Worm (Caenorhabditis elegans) whole organism, late embryonic: ENCODE measurements around the gene F13B12.6.
A peak's percentile ranks its signal among the peaks of the same experiment; 100 is the strongest.

Experiments used
- C08G9.2 ChIP-seq: sonication (generic microtip); optimal IDR thresholded peaks from 2 replicates; lab custom pipeline; 2016; ENCODE audit warnings: mild to moderate bottlenecking, missing genetic modification characterization, moderate library complexity, missing compliant biosample characterization
- F13H6.1 ChIP-seq: sonication (generic microtip); optimal IDR thresholded peaks from 2 replicates; lab custom pipeline; 2016; ENCODE audit warnings: missing genetic modification characterization, missing compliant biosample characterization
- K02D7.2 ChIP-seq: sonication (generic microtip); optimal IDR thresholded peaks from 2 replicates; lab custom pipeline; 2017; ENCODE audit warnings: mild to moderate bottlenecking, missing genetic modification characterization, missing compliant biosample characterization
- K09A11.1 ChIP-seq: sonication (generic microtip); optimal IDR thresholded peaks from 2 replicates; lab custom pipeline; 2017; ENCODE audit warnings: antibody characterized with exemption, mild to moderate bottlenecking, missing genetic modification characterization, missing compliant biosample characterization; ENCODE audit not compliant: insufficient read depth
- T23F11.4 ChIP-seq: fragments of 200-800 bp; sonication (Bioruptor generic); optimal IDR thresholded peaks from 2 replicates; lab custom pipeline; 2018; ENCODE audit warnings: mild to moderate bottlenecking, missing genetic modification characterization, missing compliant biosample characterization
- ahr-1 ChIP-seq: sonication (generic microtip); optimal IDR thresholded peaks from 2 replicates; lab custom pipeline; 2016; ENCODE audit warnings: missing genetic modification characterization, missing compliant biosample characterization
- ceh-22 ChIP-seq: sonication (generic microtip); optimal IDR thresholded peaks from 2 replicates; lab custom pipeline; 2017; ENCODE audit warnings: missing biosample characterization, missing genetic modification characterization
- ceh-24 ChIP-seq: sonication (generic microtip); optimal IDR thresholded peaks from 2 replicates; lab custom pipeline; 2016; ENCODE audit warnings: mild to moderate bottlenecking, missing genetic modification characterization, missing compliant biosample characterization
- ceh-45 ChIP-seq: fragments of 200-800 bp; sonication (Bioruptor generic); IDR thresholded peaks from 2 replicates; pipeline ENCODE4 v1.3.6; 2022; ENCODE audit warnings: missing genetic modification reagents, missing genetic modification characterization, missing compliant biosample characterization
- che-1 ChIP-seq: sonication (generic microtip); optimal IDR thresholded peaks from 2 replicates; lab custom pipeline; 2016; ENCODE audit warnings: mild to moderate bottlenecking, missing genetic modification characterization, missing compliant biosample characterization
- elt-2 ChIP-seq: sonication (generic microtip); optimal IDR thresholded peaks from 2 replicates; lab custom pipeline; 2016; ENCODE audit warnings: missing genetic modification reagents, missing genetic modification characterization, missing compliant biosample characterization
- elt-4 ChIP-seq: sonication (generic microtip); optimal IDR thresholded peaks from 2 replicates; lab custom pipeline; 2016; ENCODE audit warnings: missing genetic modification characterization, missing compliant biosample characterization
- ets-4 ChIP-seq: sonication (generic microtip); optimal IDR thresholded peaks from 2 replicates; lab custom pipeline; 2016; ENCODE audit warnings: missing genetic modification characterization, missing compliant biosample characterization
- eyg-1 ChIP-seq: sonication (generic microtip); optimal IDR thresholded peaks from 2 replicates; lab custom pipeline; 2016; ENCODE audit warnings: missing genotype, missing genetic modification characterization, missing compliant biosample characterization
- fax-1 ChIP-seq: sonication (generic microtip); optimal IDR thresholded peaks from 2 replicates; lab custom pipeline; 2016; ENCODE audit warnings: missing genotype, missing genetic modification characterization, missing compliant biosample characterization
- gmeb-2 ChIP-seq: sonication (generic microtip); optimal IDR thresholded peaks from 2 replicates; lab custom pipeline; 2016; ENCODE audit warnings: missing genetic modification characterization, inconsistent platforms, missing compliant biosample characterization
- hlh-13 ChIP-seq: fragments of 200-800 bp; sonication (Bioruptor generic); optimal IDR thresholded peaks from 2 replicates; lab custom pipeline; 2018; ENCODE audit warnings: mild to moderate bottlenecking, missing genetic modification characterization, missing compliant biosample characterization
- hlh-15 ChIP-seq: sonication (generic microtip); optimal IDR thresholded peaks from 2 replicates; lab custom pipeline; 2016; ENCODE audit warnings: missing genetic modification characterization, missing compliant biosample characterization
- hlh-30 ChIP-seq: sonication (generic microtip); optimal IDR thresholded peaks from 2 replicates; lab custom pipeline; 2017; ENCODE audit warnings: antibody characterized with exemption, missing genetic modification characterization, missing compliant biosample characterization; ENCODE audit not compliant: insufficient read depth
- hlh-6 ChIP-seq: sonication (generic microtip); optimal IDR thresholded peaks from 2 replicates; lab custom pipeline; 2016; ENCODE audit warnings: missing genotype, missing genetic modification characterization, missing compliant biosample characterization
- hlh-8 ChIP-seq: sonication (generic microtip); optimal IDR thresholded peaks from 2 replicates; lab custom pipeline; 2016; ENCODE audit warnings: missing genotype, missing genetic modification characterization, missing compliant biosample characterization
- lin-11 ChIP-seq: fragments of 200-800 bp; sonication (Bioruptor generic); optimal IDR thresholded peaks from 2 replicates; lab custom pipeline; 2018; ENCODE audit warnings: mild to moderate bottlenecking, missing genetic modification characterization, missing compliant biosample characterization
- mec-3 ChIP-seq: sonication (generic microtip); optimal IDR thresholded peaks from 2 replicates; lab custom pipeline; 2016; ENCODE audit warnings: borderline replicate concordance, missing genetic modification characterization, missing compliant biosample characterization
- nfya-1 ChIP-seq: sonication (generic microtip); optimal IDR thresholded peaks from 2 replicates; lab custom pipeline; 2017; ENCODE audit warnings: missing genetic modification characterization, mild to moderate bottlenecking, missing compliant biosample characterization, antibody characterized with exemption, moderate library complexity
- npax-4 ChIP-seq: sonication (generic microtip); optimal IDR thresholded peaks from 2 replicates; lab custom pipeline; 2016; ENCODE audit warnings: missing genetic modification characterization, missing compliant biosample characterization
- odd-2 ChIP-seq: sonication (generic microtip); optimal IDR thresholded peaks from 2 replicates; lab custom pipeline; 2017; ENCODE audit warnings: antibody characterized with exemption, mild to moderate bottlenecking, missing genetic modification characterization, missing compliant biosample characterization
- pat-9 ChIP-seq: fragments of 200-800 bp; sonication (Bioruptor generic); optimal IDR thresholded peaks from 2 replicates; lab custom pipeline; 2018; ENCODE audit warnings: mild to moderate bottlenecking, missing genetic modification characterization, moderate library complexity, missing compliant biosample characterization
- pax-1 ChIP-seq: fragments of 150-350 bp; optimal IDR thresholded peaks from 2 replicates; lab custom pipeline; 2014; ENCODE audit warnings: missing biosample characterization, missing genetic modification characterization
- pha-2 ChIP-seq: sonication (generic microtip); optimal IDR thresholded peaks from 2 replicates; lab custom pipeline; 2017; ENCODE audit warnings: mild to moderate bottlenecking, missing genetic modification characterization, missing compliant biosample characterization
- rnt-1 ChIP-seq: sonication (generic microtip); optimal IDR thresholded peaks from 2 replicates; lab custom pipeline; 2016; ENCODE audit warnings: missing genetic modification characterization, missing compliant biosample characterization
- sox-2 ChIP-seq: fragments of 200-800 bp; sonication (Bioruptor generic); IDR thresholded peaks from 2 replicates; pipeline ENCODE4 v1.3.6; 2022; ENCODE audit warnings: missing genetic modification reagents, missing genetic modification characterization, missing compliant biosample characterization
- sox-4 ChIP-seq: sonication (generic microtip); optimal IDR thresholded peaks from 2 replicates; lab custom pipeline; 2017; ENCODE audit warnings: mild to moderate bottlenecking, missing genetic modification characterization, inconsistent platforms, missing compliant biosample characterization
- syd-9 ChIP-seq: sonication (generic microtip); optimal IDR thresholded peaks from 2 replicates; lab custom pipeline; 2016; ENCODE audit warnings: mild to moderate bottlenecking, missing genetic modification characterization, moderate library complexity, missing compliant biosample characterization
- ttx-3 ChIP-seq: sonication (generic microtip); optimal IDR thresholded peaks from 2 replicates; lab custom pipeline; 2016; ENCODE audit warnings: missing genetic modification reagents, missing genetic modification characterization, missing compliant biosample characterization
- unc-42 ChIP-seq: sonication (generic microtip); optimal IDR thresholded peaks from 2 replicates; lab custom pipeline; 2016; ENCODE audit warnings: missing genotype, missing genetic modification characterization, missing compliant biosample characterization
- ztf-16 ChIP-seq: sonication (generic microtip); optimal IDR thresholded peaks from 2 replicates; lab custom pipeline; 2017; ENCODE audit warnings: missing genetic modification characterization, missing compliant biosample characterization

Gene F13B12.6

ce11 chrIV:10429129-10429528 is 11.4 kb upstream of the F13B12.6 start, which contains the start of gene F13B12.2:
TSS of gene F13B12.2 (minus strand) at chrIV:10429130.
- TF ChIP-seq T23F11.4: no peak
- no peak for TF ChIP-seq ztf-16 (tag; lab: Kevin White, UChicago)
- no peak for TF ChIP-seq ceh-22 (tag; lab: Kevin White, UChicago)
- TF ChIP-seq hlh-13 (GFP tag; lab: Kevin White, UChicago): no peak
- no peak for TF ChIP-seq hlh-30 (tag; lab: Kevin White, UChicago)
- no peak for TF ChIP-seq pax-1 (tag; lab: Kevin White, UChicago)
- TF ChIP-seq unc-42 (tag; lab: Kevin White, UChicago): no peak
- no peak for TF ChIP-seq npax-4 (tag; lab: Kevin White, UChicago)
- TF ChIP-seq mec-3 (tag; lab: Kevin White, UChicago): no peak
- TF ChIP-seq ceh-24 (tag; lab: Kevin White, UChicago): no peak

- no peak for TF ChIP-seq elt-4 (tag; lab: Kevin White, UChicago)
- TF ChIP-seq nfya-1: peak; percentile 51
- peak; percentile 55 for TF ChIP-seq elt-2 (tag; lab: Kevin White, UChicago)
- TF ChIP-seq ztf-16 (tag; lab: Kevin White, UChicago): no peak
- TF ChIP-seq C08G9.2 (tag; lab: Kevin White, UChicago): no peak
- TF ChIP-seq, all 69 proteins: peak for 2
Measured at ce11 chrIV:10425129-10425528, 7.4 kb upstream of the F13B12.6 start.

ce11 chrIV:10424535-10424934 is 6.9 kb upstream of the F13B12.6 start, which contains the start of gene F13B12.1:
TSS of gene F13B12.1 (minus strand) at chrIV:10424635.
- TF ChIP-seq ets-4 (tag; lab: Kevin White, UChicago) (no peak), elt-2 (tag; lab: Kevin White, UChicago) (no peak), hlh-8 (no peak), gmeb-2 (tag; lab: Kevin White, UChicago) (no peak), hlh-13 (GFP tag; lab: Kevin White, UChicago) (no peak), unc-42 (tag; lab: Kevin White, UChicago) (no peak), odd-2 (tag; lab: Kevin White, UChicago) (no peak), hlh-15 (no peak), ttx-3 (tag; lab: Kevin White, UChicago) (no peak), mec-3 (tag; lab: Kevin White, UChicago) (no peak), ceh-45 (no peak), ceh-22 (tag; lab: Kevin White, UChicago) (no peak), ahr-1 (tag; lab: Kevin White, UChicago) (no peak), fax-1 (no peak), hlh-6 (tag; lab: Kevin White, UChicago) (no peak), K09A11.1 (tag; lab: Kevin White, UChicago) (no peak)

- TF ChIP-seq rnt-1 (tag; lab: Kevin White, UChicago) (peak; percentile 12), F13H6.1 (tag; lab: Kevin White, UChicago) (no peak), sox-4 (tag; lab: Kevin White, UChicago) (no peak), hlh-15 (no peak), K02D7.2 (tag; lab: Kevin White, UChicago) (no peak), nfya-1 (peak; percentile 9), pha-2 (tag; lab: Kevin White, UChicago) (no peak), sox-2 (GFP tag; lab: Robert Waterston, UW) (no peak), ceh-22 (tag; lab: Kevin White, UChicago) (no peak)
Measured at ce11 chrIV:10422230-10422629, 4.5 kb upstream of the F13B12.6 start.

ce11 chrIV:10421256-10421655 is 3.6 kb upstream of the F13B12.6 start:
- TF ChIP-seq lin-11 (tag; lab: Kevin White, UChicago) (no peak), eyg-1 (no peak), che-1 (tag; lab: Kevin White, UChicago) (no peak), syd-9 (tag; lab: Kevin White, UChicago) (no peak), fax-1 (no peak), ceh-45 (no peak), pat-9 (tag; lab: Kevin White, UChicago) (no peak), ttx-3 (tag; lab: Kevin White, UChicago) (no peak)
- TF ChIP-seq, all 69 proteins: peak for 0
